Worm (Caenorhabditis elegans) whole organism, early embryonic: Measurements from ENCODE around the gene T24D8.6.

ENCODE experiments used
- B0310.2 ChIP-seq: sonication (generic microtip); optimal IDR thresholded peaks from 2 replicates; lab custom pipeline; 2016; ENCODE audit warnings: mild to moderate bottlenecking, missing genetic modification characterization, missing compliant biosample characterization
- F13C5.2 ChIP-seq: sonication (generic microtip); optimal IDR thresholded peaks from 2 replicates; lab custom pipeline; 2017; ENCODE audit warnings: mild to moderate bottlenecking, missing genetic modification characterization, inconsistent platforms, missing compliant biosample characterization
- aly-1 ChIP-seq: sonication (generic microtip); optimal IDR thresholded peaks from 2 replicates; lab custom pipeline; 2016; ENCODE audit warnings: missing genetic modification characterization, missing compliant biosample characterization
- ama-1 ChIP-seq: fragments of 150-350 bp; optimal IDR thresholded peaks from 2 replicates; lab custom pipeline; 2014
- ceh-13 ChIP-seq: fragments of 200-800 bp; sonication (Bioruptor generic); optimal IDR thresholded peaks from 2 replicates; lab custom pipeline; 2018; ENCODE audit warnings: mild to moderate bottlenecking, missing genetic modification characterization, missing compliant biosample characterization
- ceh-36 ChIP-seq: sonication (generic microtip); optimal IDR thresholded peaks from 2 replicates; lab custom pipeline; 2016; ENCODE audit warnings: missing genetic modification characterization, inconsistent platforms, missing compliant biosample characterization
- ets-7 ChIP-seq: sonication (generic microtip); optimal IDR thresholded peaks from 2 replicates; lab custom pipeline; 2016; ENCODE audit warnings: missing genotype, missing genetic modification characterization, missing compliant biosample characterization
- flt-1 ChIP-seq: fragments of 200-800 bp; sonication (Bioruptor generic); IDR thresholded peaks from 2 replicates; pipeline ENCODE4 v1.3.6; 2022; ENCODE audit warnings: missing genetic modification characterization, missing compliant biosample characterization
- hmbx-1 ChIP-seq: sonication (generic microtip); optimal IDR thresholded peaks from 2 replicates; lab custom pipeline; 2016; ENCODE audit warnings: mild to moderate bottlenecking, missing genetic modification characterization, missing compliant biosample characterization
- hmg-4 ChIP-seq: fragments of 200-800 bp; sonication (Bioruptor generic); optimal IDR thresholded peaks from 2 replicates; lab custom pipeline; 2018; ENCODE audit warnings: mild to moderate bottlenecking, missing genetic modification characterization, missing compliant biosample characterization
- hnd-1 ChIP-seq: sonication (generic microtip); optimal IDR thresholded peaks from 2 replicates; lab custom pipeline; 2016; ENCODE audit warnings: missing genetic modification characterization, missing compliant biosample characterization
- pes-1 ChIP-seq: fragments of 200-800 bp; sonication (Bioruptor generic); IDR thresholded peaks from 2 replicates; pipeline ENCODE4 v1.3.6; 2022; ENCODE audit warnings: missing genetic modification reagents, missing genetic modification characterization, missing compliant biosample characterization
- scrt-1 ChIP-seq: fragments of 200-800 bp; sonication (Bioruptor generic); IDR thresholded peaks from 2 replicates; pipeline ENCODE4 v1.3.6; 2022; ENCODE audit warnings: missing genetic modification characterization, missing compliant biosample characterization
- sea-1 ChIP-seq: fragments of 200-800 bp; sonication (Bioruptor generic); conservative IDR thresholded peaks from 2 replicates; pipeline ENCODE4 v1.3.6; 2022; ENCODE audit warnings: missing genetic modification characterization, missing compliant biosample characterization
- tbx-11 ChIP-seq: fragments of 200-800 bp; sonication (Bioruptor generic); IDR thresholded peaks from 2 replicates; pipeline ENCODE4 v1.3.6; 2022; ENCODE audit warnings: missing genetic modification characterization, missing compliant biosample characterization
- tbx-37 ChIP-seq: fragments of 200-800 bp; sonication (Bioruptor generic); conservative IDR thresholded peaks from 2 replicates; pipeline ENCODE4 v1.3.6; 2022; ENCODE audit warnings: missing genetic modification reagents, missing genetic modification characterization, missing compliant biosample characterization
- tra-4 ChIP-seq: sonication (generic microtip); optimal IDR thresholded peaks from 2 replicates; lab custom pipeline; 2017; ENCODE audit warnings: missing genetic modification characterization, missing compliant biosample characterization

The T24D8.6 gene

ce11 chrX:2344666-2345065 is 21.1 kb downstream of the T24D8.6 start, which contains the start of gene nlp-2:
nlp-2 (minus strand) TSS chrX:2344766.
- TF ChIP-seq sea-1 (GFP tag; lab: Robert Waterston, UW) (no peak), F13C5.2 (no peak), hmg-4 (GFP tag; lab: Kevin White, UChicago) (no peak), ceh-36 (tag; lab: Kevin White, UChicago) (no peak), tra-4 (tag; lab: Kevin White, UChicago) (no peak), scrt-1 (GFP tag; lab: Robert Waterston, UW) (no peak), ama-1 (lab: Kevin White, UChicago) (no peak), ceh-13 (GFP tag; lab: Kevin White, UChicago) (no peak), tbx-37 (GFP tag; lab: Robert Waterston, UW) (no peak), ets-7 (tag; lab: Kevin White, UChicago) (no peak), hmbx-1 (tag; lab: Kevin White, UChicago) (no peak), pes-1 (GFP tag; lab: Robert Waterston, UW) (no peak), aly-1 (tag; lab: Kevin White, UChicago) (no peak), flt-1 (GFP tag; lab: Robert Waterston, UW) (no peak), hnd-1 (no peak)

- no peak for TF ChIP-seq tra-4 (tag; lab: Kevin White, UChicago)
- no peak for TF ChIP-seq F13C5.2
- TF ChIP-seq flt-1 (GFP tag; lab: Robert Waterston, UW) = no peak
- no peak for TF ChIP-seq aly-1 (tag; lab: Kevin White, UChicago)
- TF ChIP-seq ceh-36 (tag; lab: Kevin White, UChicago) = no peak
- no peak for TF ChIP-seq ama-1 (lab: Kevin White, UChicago)
- TF ChIP-seq hmg-4 (GFP tag; lab: Kevin White, UChicago) = no peak
- TF ChIP-seq hnd-1 = no peak
- no peak for TF ChIP-seq tbx-37 (GFP tag; lab: Robert Waterston, UW)
- no peak for TF ChIP-seq sea-1 (GFP tag; lab: Robert Waterston, UW)
- TF ChIP-seq ets-7 (tag; lab: Kevin White, UChicago) = no peak
- TF ChIP-seq scrt-1 (GFP tag; lab: Robert Waterston, UW) = no peak
Observed at ce11 chrX:2344104-2344503, 21.7 kb downstream of the T24D8.6 start.

ce11 chrX:2342859-2343258 is 22.9 kb downstream of the T24D8.6 start, which contains the start of gene nlp-23:
nlp-23 (minus strand) TSS chrX:2342959.
- TF ChIP-seq B0310.2 (tag; lab: Kevin White, UChicago) (no peak), hmg-4 (GFP tag; lab: Kevin White, UChicago) (no peak), flt-1 (GFP tag; lab: Robert Waterston, UW) (no peak), ceh-13 (GFP tag; lab: Kevin White, UChicago) (no peak), hmbx-1 (tag; lab: Kevin White, UChicago) (no peak), ceh-36 (tag; lab: Kevin White, UChicago) (no peak), sea-1 (GFP tag; lab: Robert Waterston, UW) (no peak)

- no peak for TF ChIP-seq pes-1 (GFP tag; lab: Robert Waterston, UW)
- no peak for TF ChIP-seq B0310.2 (tag; lab: Kevin White, UChicago)
- TF ChIP-seq tbx-11 = no peak
- no peak for TF ChIP-seq hnd-1
- no peak for TF ChIP-seq hmg-4 (GFP tag; lab: Kevin White, UChicago)
- no peak for TF ChIP-seq ets-7 (tag; lab: Kevin White, UChicago)
- no peak for TF ChIP-seq ceh-13 (GFP tag; lab: Kevin White, UChicago)
- TF ChIP-seq sea-1 (GFP tag; lab: Robert Waterston, UW) = no peak
- TF ChIP-seq aly-1 (tag; lab: Kevin White, UChicago) = no peak
- no peak for TF ChIP-seq hmbx-1 (tag; lab: Kevin White, UChicago)
- no peak for TF ChIP-seq ceh-36 (tag; lab: Kevin White, UChicago)
- TF ChIP-seq scrt-1 (GFP tag; lab: Robert Waterston, UW) = no peak
- no peak for TF ChIP-seq tra-4 (tag; lab: Kevin White, UChicago)
- TF ChIP-seq F13C5.2 = no peak
- no peak for TF ChIP-seq ama-1 (lab: Kevin White, UChicago)
- no peak for TF ChIP-seq flt-1 (GFP tag; lab: Robert Waterston, UW)
Observed at ce11 chrX:2341989-2342388, 23.8 kb downstream of the T24D8.6 start, which contains the start of gene nlp-22. nlp-22 (minus strand) TSS chrX:2342089.

- TF ChIP-seq ceh-13 (GFP tag; lab: Kevin White, UChicago) = no peak
- no peak for TF ChIP-seq ets-7 (tag; lab: Kevin White, UChicago)
- TF ChIP-seq aly-1 (tag; lab: Kevin White, UChicago) = no peak
- TF ChIP-seq F13C5.2 = no peak
- no peak for TF ChIP-seq scrt-1 (GFP tag; lab: Robert Waterston, UW)
- no peak for TF ChIP-seq B0310.2 (tag; lab: Kevin White, UChicago)
- no peak for TF ChIP-seq pes-1 (GFP tag; lab: Robert Waterston, UW)
- TF ChIP-seq tbx-37 (GFP tag; lab: Robert Waterston, UW) = no peak
- no peak for TF ChIP-seq sea-1 (GFP tag; lab: Robert Waterston, UW)
- TF ChIP-seq hmg-4 (GFP tag; lab: Kevin White, UChicago) = no peak
- TF ChIP-seq ceh-36 (tag; lab: Kevin White, UChicago) = no peak
- no peak for TF ChIP-seq tra-4 (tag; lab: Kevin White, UChicago)
- TF ChIP-seq tbx-11 = no peak
- TF ChIP-seq ama-1 (lab: Kevin White, UChicago) = no peak
- TF ChIP-seq hnd-1 = no peak
- no peak for TF ChIP-seq flt-1 (GFP tag; lab: Robert Waterston, UW)
- no peak for TF ChIP-seq hmbx-1 (tag; lab: Kevin White, UChicago)
Observed at ce11 chrX:2338210-2338609, 27.6 kb downstream of the T24D8.6 start, which contains the start of gene nlp-45. nlp-45 (minus strand) TSS chrX:2338310.

- TF ChIP-seq hmg-4 (GFP tag; lab: Kevin White, UChicago) (no peak), pes-1 (GFP tag; lab: Robert Waterston, UW) (no peak), hnd-1 (no peak), hmbx-1 (tag; lab: Kevin White, UChicago) (no peak), ceh-36 (tag; lab: Kevin White, UChicago) (no peak), ets-7 (tag; lab: Kevin White, UChicago) (no peak), tra-4 (tag; lab: Kevin White, UChicago) (no peak), tbx-11 (no peak), B0310.2 (tag; lab: Kevin White, UChicago) (no peak)
Observed at ce11 chrX:2335384-2335783, 30.4 kb downstream of the T24D8.6 start, which contains the start of gene T01B6.1. T01B6.1 (plus strand) TSS chrX:2335684.
